Fruit fly (Drosophila melanogaster) S2 (cell line): ENCODE results near the gene CG34162.

Experiments
- CG8478 ChIP-seq: fragments of >200 bp; optimal IDR thresholded peaks from 2 replicates; lab custom pipeline; 2018
- CTCF ChIP-seq, 2 experiments: fragments of >200 bp; optimal IDR thresholded peaks; 2 replicates each; lab custom pipeline; 2018

The CG34162 gene

DNA sequence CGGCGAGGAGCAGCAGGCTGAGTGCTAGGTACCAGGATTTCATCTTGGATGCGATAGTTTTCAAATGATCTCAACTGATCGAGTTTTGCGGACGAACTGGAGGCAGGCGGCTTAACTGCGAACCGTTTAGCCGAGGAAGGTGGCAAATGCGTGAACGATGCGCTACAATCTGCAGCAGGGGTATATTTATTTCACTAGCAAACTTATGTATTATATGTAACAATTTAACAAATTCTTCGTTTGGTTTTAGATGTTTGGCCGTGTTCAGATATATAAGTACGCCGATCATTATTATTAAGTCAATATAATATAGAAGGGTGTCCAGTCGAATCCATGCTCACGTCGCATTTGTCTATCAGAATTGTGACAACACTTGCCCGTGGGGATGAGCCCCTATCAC is 668 bp upstream of the CG34162 start, which contains the start of gene CG31706:
Gene CG31706 (minus strand): TSS at position 101 of the 400 bp plus-strand sequence.
- no peak for TF ChIP-seq CG8478
- TF ChIP-seq CTCF (optimal IDR thresholded peaks at IDR 0.05; lab: Kevin White, UChicago) = no peak

DNA sequence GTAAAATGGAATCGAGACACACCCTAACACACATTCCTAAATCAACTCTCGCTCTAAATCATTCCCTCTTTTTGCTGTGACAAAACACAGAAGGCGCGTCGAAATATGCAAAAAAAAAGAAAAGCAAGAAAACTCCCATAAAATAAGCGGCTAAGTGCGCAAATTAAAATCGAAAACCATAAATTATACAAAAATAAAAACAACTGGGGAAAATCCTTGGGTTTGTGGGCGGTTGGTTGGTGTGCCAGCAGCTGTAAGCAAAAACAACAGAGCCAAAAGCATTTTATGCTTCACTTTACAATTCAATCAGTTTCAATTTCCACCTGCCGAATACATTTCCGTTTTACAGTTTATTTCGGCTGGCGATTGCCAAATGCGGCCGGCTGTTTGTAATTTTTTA is 4.2 kb downstream of the CG34162 start, which contains the start of gene CG43438:
Gene CG43438 (plus strand): TSS at position 301 of the 400 bp plus-strand sequence.
- TF ChIP-seq CG8478 (no peak), CTCF (optimal IDR thresholded peaks at IDR 0.05; lab: Kevin White, UChicago) (no peak)

DNA sequence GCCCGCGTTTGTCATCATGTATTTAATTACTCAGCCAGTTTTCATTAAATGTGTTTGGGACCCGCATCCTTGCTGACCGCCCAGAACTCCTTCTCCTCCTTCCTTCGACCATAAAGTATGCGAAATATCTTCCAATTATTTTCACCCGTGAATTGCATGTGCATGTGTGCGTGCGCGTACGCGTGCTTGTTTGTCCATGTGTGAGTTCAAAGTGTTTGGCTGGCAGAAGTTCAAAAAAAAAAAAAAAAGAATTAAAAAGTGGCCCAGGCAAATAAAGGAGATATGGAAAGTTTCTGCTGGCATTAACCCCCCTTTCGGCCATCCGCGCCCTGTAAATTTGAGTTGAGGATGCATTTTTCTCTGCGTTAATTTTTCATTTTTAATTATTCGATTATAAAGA is 22.2 kb downstream of the CG34162 start:
- TF ChIP-seq CTCF (optimal IDR thresholded peaks at IDR 0.05; lab: Kevin White, UChicago) (no peak), CG8478 (no peak)

DNA sequence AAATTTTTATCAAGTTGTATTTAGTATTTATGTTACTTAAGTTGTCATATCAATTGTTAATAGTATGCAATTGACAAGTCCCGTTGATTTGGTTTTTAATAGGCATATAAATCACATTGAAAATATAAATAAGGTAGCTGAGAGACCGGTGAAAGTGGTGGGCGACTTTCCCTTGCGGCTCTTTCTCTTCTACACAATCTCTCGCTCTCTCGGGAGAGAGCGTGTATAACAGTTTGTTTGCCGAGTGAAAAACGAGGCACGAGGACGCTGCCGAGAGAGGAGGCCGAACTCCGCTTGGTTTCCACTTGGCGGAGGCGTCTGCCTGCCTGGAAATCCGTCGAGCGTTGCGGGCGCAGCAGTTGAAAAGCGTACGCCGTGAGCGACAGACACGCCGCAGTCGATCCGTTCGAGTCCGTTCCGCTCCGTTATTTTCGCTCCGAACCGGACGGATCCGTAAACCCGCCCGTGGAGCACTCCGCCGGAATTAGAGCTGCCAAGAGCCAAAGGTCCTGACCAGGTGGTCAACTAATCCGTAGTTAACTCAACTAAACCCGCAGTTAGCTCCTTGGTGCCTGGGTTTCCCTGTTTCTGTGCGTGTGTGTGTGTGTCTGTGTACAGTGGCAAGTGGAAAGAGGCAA is 50.1 kb downstream of the CG34162 start, which contains the start of gene kek2:
Gene kek2 (plus strand): TSS at position 321 of the 638 bp plus-strand sequence.
- TF ChIP-seq CG8478 = no peak
- TF ChIP-seq CTCF (optimal IDR thresholded peaks at IDR 0.05; lab: Kevin White, UChicago) = no peak
